Worm (Caenorhabditis elegans): ENCODE results near the gene T07C12.10.

T07C12.10 gene

DNA sequence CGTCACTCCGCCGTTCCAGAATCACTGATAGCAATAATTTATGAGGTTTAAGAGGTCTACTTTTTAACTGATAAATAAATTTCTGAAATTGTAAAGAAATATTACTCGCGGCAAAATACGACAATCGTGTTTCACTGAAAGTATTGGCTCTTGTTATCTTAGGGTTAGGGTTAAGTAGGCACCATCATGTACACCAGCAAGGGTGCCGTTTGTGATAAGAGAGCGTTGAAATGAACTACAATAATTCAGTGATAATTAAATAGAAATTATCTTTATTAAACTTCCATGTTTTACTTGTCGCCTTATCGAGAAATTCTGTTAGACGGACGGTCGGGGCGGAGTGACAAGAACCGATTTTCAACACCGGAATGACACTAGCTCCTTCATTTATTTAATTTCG is 34.6 kb downstream of the T07C12.10 start:
- no peak for TF ChIP-seq unc-62 (GFP tag; optimal IDR thresholded peaks at IDR 0.05)

DNA sequence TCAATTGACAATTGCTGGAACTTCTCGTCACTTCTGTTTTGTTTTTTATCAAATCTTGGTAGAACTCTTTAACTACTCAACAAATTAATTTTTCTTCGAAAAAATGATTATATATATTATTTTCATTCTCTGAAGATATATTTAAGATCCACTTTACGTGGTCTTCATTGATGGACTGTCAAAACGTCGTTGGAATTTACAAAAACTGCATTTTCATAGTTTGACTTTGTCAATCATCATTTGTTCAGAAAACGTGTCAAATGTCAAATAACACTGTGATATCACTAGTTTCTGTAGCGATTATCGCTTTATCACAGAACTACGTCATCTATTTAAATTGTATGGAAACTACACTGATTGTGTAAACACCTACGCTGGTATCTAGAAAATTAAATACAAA is 35.9 kb downstream of the T07C12.10 start:
- TF ChIP-seq nhr-237 (tag; optimal IDR thresholded peaks at IDR 0.05) = no peak

DNA sequence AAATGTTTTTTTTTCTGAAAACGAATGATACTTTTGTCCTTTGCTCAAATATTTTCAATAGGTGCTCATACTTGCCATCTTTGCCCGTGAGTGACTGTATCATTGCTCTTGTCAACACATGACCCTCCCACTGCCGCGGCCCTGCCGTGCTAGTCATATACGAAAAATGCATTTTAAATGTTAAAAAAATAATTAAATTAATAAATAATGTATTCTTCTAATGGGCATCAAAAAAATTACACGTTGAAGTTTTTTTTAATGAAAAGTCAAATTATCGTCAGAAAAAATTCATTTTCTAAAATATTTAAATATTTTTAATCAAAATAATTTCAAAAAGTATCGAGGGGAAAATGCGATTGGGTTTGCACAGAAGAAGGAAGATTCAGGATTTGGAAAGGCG is 37.8 kb downstream of the T07C12.10 start, which contains the start of gene C50H2.7:
Gene C50H2.7, plus strand, starts transcription at position 301 of the 400 bp plus-strand sequence.
- TF ChIP-seq snpc-4 (tag; optimal IDR thresholded peaks at IDR 0.05) = no peak
- no peak for TF ChIP-seq sptf-1 (tag; optimal IDR thresholded peaks at IDR 0.05)
- TF ChIP-seq lin-32 (GFP tag; optimal IDR thresholded peaks at IDR 0.05) = no peak
- TF ChIP-seq elt-3 (tag; optimal IDR thresholded peaks at IDR 0.05) = no peak
- no peak for TF ChIP-seq nhr-28 (tag; optimal IDR thresholded peaks at IDR 0.05)
- TF ChIP-seq mep-1 (tag; optimal IDR thresholded peaks at IDR 0.05) = no peak
- no peak for TF ChIP-seq flh-1 (GFP tag; optimal IDR thresholded peaks at IDR 0.05)
- no peak for TF ChIP-seq drap-1 (GFP tag; optimal IDR thresholded peaks at IDR 0.05)
- TF ChIP-seq unc-120 (tag; optimal IDR thresholded peaks at IDR 0.05; ENCODE audit: poor library complexity, severe bottlenecking) = no peak
- no peak for TF ChIP-seq nhr-2 (tag; optimal IDR thresholded peaks at IDR 0.05)
- no peak for TF ChIP-seq mab-5 (tag; optimal IDR thresholded peaks at IDR 0.05)

DNA sequence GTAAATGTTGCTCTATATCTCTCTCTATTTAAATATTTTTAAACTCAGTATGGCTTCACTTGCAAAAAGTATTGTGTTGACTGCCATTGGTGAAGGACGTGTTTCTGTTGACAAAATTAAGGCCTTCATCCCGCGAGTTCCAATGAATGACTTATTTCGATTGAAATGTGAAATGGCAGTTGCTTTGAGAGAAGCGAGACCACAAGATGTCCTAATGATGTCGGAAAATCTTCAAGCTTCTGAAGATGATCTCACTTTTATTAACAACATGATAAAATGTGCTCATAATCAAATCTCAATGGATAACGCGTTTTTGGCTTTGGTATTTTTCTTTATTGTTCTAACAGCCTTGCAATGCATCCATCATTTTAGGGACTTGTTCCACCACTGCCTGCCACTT is 39.0 kb downstream of the T07C12.10 start, which contains the start of gene ceh-75:
Gene ceh-75, plus strand, starts transcription at position 50 of the 400 bp plus-strand sequence.
- TF ChIP-seq ces-1 (GFP tag; optimal IDR thresholded peaks at IDR 0.05) (no peak), ztf-11 (tag; optimal IDR thresholded peaks at IDR 0.05) (no peak), elt-3 (tag; optimal IDR thresholded peaks at IDR 0.05) (no peak), M03D4.4 (tag; optimal IDR thresholded peaks at IDR 0.05) (no peak), ceh-39 (tag; optimal IDR thresholded peaks at IDR 0.05) (no peak), sem-2 (GFP tag; optimal IDR thresholded peaks at IDR 0.05) (no peak)

DNA sequence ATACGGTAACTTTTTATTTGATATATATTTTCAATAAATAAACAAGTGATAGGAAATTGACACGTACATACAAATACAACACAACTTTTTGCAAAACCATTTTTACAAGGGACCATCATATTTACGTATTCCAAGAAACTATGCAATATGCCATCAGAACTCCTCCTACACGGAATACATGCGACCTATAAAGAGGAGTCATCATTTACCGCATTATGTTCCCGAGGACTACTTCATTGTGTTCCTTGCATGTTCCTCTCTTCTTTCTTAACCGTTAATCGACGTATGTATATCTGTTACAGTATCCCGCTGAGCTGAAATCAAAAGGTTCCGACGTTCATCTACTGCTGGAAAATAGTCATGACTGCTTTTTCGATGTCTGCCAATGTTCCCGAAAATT is 41.9 kb downstream of the T07C12.10 start, which contains the start of gene C50H2.5:
Gene C50H2.5, plus strand, starts transcription at position 301 of the 400 bp plus-strand sequence.
- TF ChIP-seq pha-4 (tag; optimal IDR thresholded peaks at IDR 0.05) (no peak), ham-2 (GFP tag; optimal IDR thresholded peaks at IDR 0.05) (no peak), blmp-1 (tag; optimal IDR thresholded peaks at IDR 0.05) (no peak), tbx-8 (GFP tag; optimal IDR thresholded peaks at IDR 0.05) (no peak), lsy-2 (tag; optimal IDR thresholded peaks at IDR 0.05) (no peak), mep-1 (tag; optimal IDR thresholded peaks at IDR 0.05) (no peak), nhr-76 (tag; optimal IDR thresholded peaks at IDR 0.05) (no peak)

DNA sequence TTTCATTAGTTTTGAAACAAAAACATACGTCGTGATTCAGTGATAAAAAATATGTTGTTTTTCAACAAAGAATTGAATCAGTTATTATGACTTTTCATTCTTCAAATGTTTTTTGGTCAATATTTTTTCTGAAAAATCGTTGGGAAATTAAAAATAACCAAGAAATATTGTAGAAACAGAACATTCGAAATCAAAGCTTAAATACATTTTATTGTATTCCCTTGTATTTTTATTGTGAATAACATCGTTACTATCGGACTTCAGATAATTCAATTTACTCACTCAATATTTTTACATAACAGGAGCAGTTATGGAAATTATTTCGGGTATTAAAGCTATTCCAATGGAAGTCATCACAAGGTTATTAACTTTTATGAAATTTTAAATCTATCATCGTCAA is 43.6 kb downstream of the T07C12.10 start, which contains the start of gene C50H2.4:
Gene C50H2.4, plus strand, starts transcription at position 301 of the 400 bp plus-strand sequence.
- TF ChIP-seq bed-3 (GFP tag; optimal IDR thresholded peaks at IDR 0.05) (no peak), hlh-1 (tag; optimal IDR thresholded peaks at IDR 0.05) (no peak), nhr-237 (tag; optimal IDR thresholded peaks at IDR 0.05) (no peak), zip-8 (tag; optimal IDR thresholded peaks at IDR 0.05) (no peak), snpc-4 (tag; optimal IDR thresholded peaks at IDR 0.05) (no peak)

DNA sequence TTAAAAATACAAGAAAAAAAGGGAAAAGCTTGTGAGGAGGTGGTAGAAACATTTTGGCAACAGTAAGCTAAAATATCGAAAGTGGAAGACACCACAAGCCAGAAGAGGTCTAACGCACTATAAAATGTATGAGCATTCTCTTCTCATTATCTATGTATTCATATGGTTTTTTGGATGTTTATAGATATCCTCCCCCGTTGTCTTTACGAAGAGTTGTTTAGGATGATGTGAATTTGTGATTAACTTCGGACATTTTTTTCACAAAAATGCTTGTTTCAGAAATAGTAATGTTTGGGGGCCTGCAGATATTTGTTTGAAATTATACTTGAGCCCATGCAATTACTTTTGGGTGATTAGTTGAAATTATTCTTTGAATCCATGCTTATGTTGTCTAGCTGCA is 45.3 kb downstream of the T07C12.10 start, which contains the start of gene mec-9:
Gene mec-9, minus strand, starts transcription at position 101 of the 400 bp plus-strand sequence.
- TF ChIP-seq lin-32 (GFP tag; optimal IDR thresholded peaks at IDR 0.05) (no peak), mls-2 (tag; optimal IDR thresholded peaks at IDR 0.05) (no peak), ham-2 (GFP tag; optimal IDR thresholded peaks at IDR 0.05) (no peak), ceh-83 (GFP tag; optimal IDR thresholded peaks at IDR 0.05) (no peak), flh-1 (GFP tag; optimal IDR thresholded peaks at IDR 0.05) (no peak), ztf-11 (tag; optimal IDR thresholded peaks at IDR 0.05) (no peak), M03D4.4 (tag; optimal IDR thresholded peaks at IDR 0.05) (no peak), tbx-8 (GFP tag; optimal IDR thresholded peaks at IDR 0.05) (no peak), nhr-76 (tag; optimal IDR thresholded peaks at IDR 0.05) (no peak), drap-1 (GFP tag; optimal IDR thresholded peaks at IDR 0.05) (no peak), bed-3 (GFP tag; optimal IDR thresholded peaks at IDR 0.05) (no peak), elt-1 (tag; optimal IDR thresholded peaks at IDR 0.05; ENCODE audit: borderline replicate concordance, insufficient read depth) (no peak), zip-8 (tag; optimal IDR thresholded peaks at IDR 0.05) (no peak), unc-120 (tag; optimal IDR thresholded peaks at IDR 0.05; ENCODE audit: poor library complexity, severe bottlenecking) (no peak), nhr-237 (tag; optimal IDR thresholded peaks at IDR 0.05) (no peak), snpc-4 (tag; optimal IDR thresholded peaks at IDR 0.05) (no peak), lin-13 (tag; optimal IDR thresholded peaks at IDR 0.05) (no peak), sem-2 (GFP tag; optimal IDR thresholded peaks at IDR 0.05) (no peak)
